Worm (Caenorhabditis elegans): ENCODE measurements around the gene srw-86.

ce11 chrV:19410663-19411062, 10.1 kb upstream of the srw-86 start, which contains the start of gene C25F9.5:
- TF ChIP-seq skn-1 (tag; optimal IDR thresholded peaks at IDR 0.05) (no peak), ztf-11 (tag; optimal IDR thresholded peaks at IDR 0.05) (no peak)

All from whole organism, L2 larva.